Worm (Caenorhabditis elegans): Measurements from ENCODE around the gene epg-9.

- TF ChIP-seq arid-1 (GFP tag; conservative IDR thresholded peaks at IDR 0.05) (no peak), dmd-9 (GFP tag; IDR thresholded peaks at IDR 0.05) (no peak), nhr-11 (tag; optimal IDR thresholded peaks at IDR 0.05) (no peak), ZK337.2 (GFP tag; IDR thresholded peaks at IDR 0.05) (no peak), vab-7 (GFP tag; IDR thresholded peaks at IDR 0.05) (no peak), nhr-25 (tag; optimal IDR thresholded peaks at IDR 0.05; ENCODE audit: borderline replicate concordance, insufficient read depth) (no peak), pqm-1 (tag; optimal IDR thresholded peaks at IDR 0.05) (no peak), aly-2 (tag; optimal IDR thresholded peaks at IDR 0.05) (no peak), F10B5.3 (tag; optimal IDR thresholded peaks at IDR 0.05) (no peak), nhr-76 (tag; optimal IDR thresholded peaks at IDR 0.05) (no peak), F44E2.7 (GFP tag; IDR thresholded peaks at IDR 0.05) (no peak), fos-1 (tag; optimal IDR thresholded peaks at IDR 0.05) (no peak), Y105C5A.15 (GFP tag; IDR thresholded peaks at IDR 0.05) (no peak), mes-2 (tag; optimal IDR thresholded peaks at IDR 0.05; ENCODE audit: poor library complexity, severe bottlenecking) (no peak)
Measured at ce11 chrIV:2556211-2556610, 44.7 kb upstream of the epg-9 start.
